Worm (Caenorhabditis elegans) whole organism, L4/young adult: ENCODE results near the gene gst-11.

Experiments used
- W03F9.2 ChIP-seq: fragments of 150-350 bp; optimal IDR thresholded peaks from 2 replicates; lab custom pipeline; 2014; ENCODE audit warnings: missing biosample characterization, missing genetic modification characterization
- dao-5 ChIP-seq: sonication (generic microtip); optimal IDR thresholded peaks from 2 replicates; lab custom pipeline; 2016; ENCODE audit warnings: missing genotype, missing genetic modification characterization, moderate library complexity, missing compliant biosample characterization
- him-1 ChIP-seq: sonication (generic microtip); optimal IDR thresholded peaks from 2 replicates; lab custom pipeline; 2016; ENCODE audit warnings: missing genotype, missing genetic modification reagents, missing genetic modification characterization, missing compliant biosample characterization

The gst-11 gene

DNA sequence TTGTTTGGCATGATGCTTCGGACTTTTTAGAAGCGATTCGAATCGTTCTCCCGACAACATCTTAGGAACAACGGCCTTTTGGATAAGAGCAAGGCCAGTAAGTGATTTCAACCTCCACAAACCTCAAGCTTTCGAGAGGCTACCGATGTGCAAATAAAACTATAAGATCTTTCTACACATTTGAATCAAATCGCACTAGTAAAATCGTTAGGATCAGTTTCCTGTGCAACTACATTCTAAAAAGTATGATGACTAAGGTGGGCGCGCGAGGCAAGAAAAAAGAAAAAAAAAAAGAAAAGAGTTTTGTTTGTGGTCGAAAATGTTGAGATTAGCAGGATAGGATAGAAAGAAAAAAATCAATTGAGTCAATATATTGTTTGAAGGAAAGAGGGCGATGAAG is 11.2 kb upstream of the gst-11 start, which contains the start of gene tmem-24:
Gene tmem-24 (minus strand): TSS at position 101 of the 400 bp plus-strand sequence.
- TF ChIP-seq dao-5 (tag; lab: Kevin White, UChicago) (no peak), him-1 (tag; lab: Kevin White, UChicago) (no peak), W03F9.2 (tag; lab: Kevin White, UChicago) (no peak)

DNA sequence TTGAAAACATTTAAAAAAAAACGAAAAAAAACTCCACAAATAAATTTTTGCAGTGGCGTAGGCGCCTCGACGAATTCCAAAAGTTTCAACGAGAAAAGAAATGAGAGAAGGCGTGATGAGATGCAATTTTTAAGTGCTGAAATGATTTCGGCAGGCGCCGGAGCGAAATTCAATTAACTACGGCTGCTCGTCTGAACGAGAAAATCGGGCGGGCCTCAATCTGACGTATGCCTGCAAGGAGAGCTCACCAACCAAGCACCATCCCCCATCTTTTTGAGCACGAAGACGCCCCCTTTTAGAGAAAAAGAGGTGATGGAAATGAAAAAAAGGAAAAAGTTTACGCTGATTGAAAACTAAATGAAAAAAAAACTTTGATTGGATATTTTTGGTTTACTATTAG is 1.2 kb upstream of the gst-11 start:
- TF ChIP-seq W03F9.2 (tag; lab: Kevin White, UChicago) (no peak), dao-5 (tag; lab: Kevin White, UChicago) (no peak)

ce11 chrX:3631550-3631949 is 2.0 kb downstream of the gst-11 start:
- TF ChIP-seq him-1 (tag; lab: Kevin White, UChicago), result no peak
- no peak for TF ChIP-seq dao-5 (tag; lab: Kevin White, UChicago)
- no peak for TF ChIP-seq W03F9.2 (tag; lab: Kevin White, UChicago)

DNA sequence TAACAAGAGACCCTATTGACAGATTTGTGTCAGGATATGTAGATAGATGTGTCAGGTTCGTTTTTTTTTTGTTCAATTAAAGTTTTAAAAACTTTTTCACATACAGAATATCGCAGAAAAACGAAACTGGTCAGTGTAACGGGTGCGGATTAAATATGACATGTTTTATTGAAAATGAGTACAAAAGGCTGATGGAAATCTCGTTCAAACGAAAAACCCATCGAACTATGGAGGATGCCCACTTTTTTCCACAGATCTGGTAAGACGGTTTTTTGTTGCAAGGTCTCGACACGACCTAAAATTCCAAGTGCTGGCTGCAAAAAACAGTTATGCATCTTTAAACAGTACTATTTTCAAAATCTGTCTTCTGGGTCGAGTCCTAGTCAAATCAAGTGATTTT is 3.5 kb downstream of the gst-11 start:
- TF ChIP-seq him-1 (tag; lab: Kevin White, UChicago) (no peak), dao-5 (tag; lab: Kevin White, UChicago) (no peak)

- TF ChIP-seq him-1 (tag; lab: Kevin White, UChicago), result no peak
- no peak for TF ChIP-seq dao-5 (tag; lab: Kevin White, UChicago)
- TF ChIP-seq W03F9.2 (tag; lab: Kevin White, UChicago), result no peak
Measured at ce11 chrX:3628016-3628415, 5.5 kb downstream of the gst-11 start, which contains the start of gene vep-2. Gene vep-2, plus strand, starts transcription at chrX:3628316.

DNA sequence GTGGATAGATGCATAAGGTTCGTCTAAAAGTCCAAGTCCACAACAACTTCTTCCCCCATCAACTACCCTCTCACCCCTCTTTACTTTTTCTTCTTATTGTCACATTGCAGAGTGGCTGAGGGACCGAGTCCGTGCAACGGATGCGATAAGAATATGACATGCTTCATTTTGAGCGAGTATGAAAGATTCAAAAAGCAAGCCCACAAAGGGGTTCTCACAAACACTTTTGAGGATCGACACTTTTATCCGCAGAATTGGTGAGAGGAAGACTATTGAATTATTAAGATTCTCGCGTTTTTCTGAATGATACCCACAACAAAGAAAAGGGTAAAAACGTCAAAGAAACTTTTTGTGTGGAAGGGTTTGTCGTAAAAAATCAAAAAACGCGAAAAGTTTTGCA is 8.0 kb downstream of the gst-11 start:
- TF ChIP-seq W03F9.2 (tag; lab: Kevin White, UChicago), result no peak
- TF ChIP-seq dao-5 (tag; lab: Kevin White, UChicago), result no peak
- no peak for TF ChIP-seq him-1 (tag; lab: Kevin White, UChicago)

ce11 chrX:3623162-3623561 is 10.4 kb downstream of the gst-11 start, which contains the start of gene C18B2.2:
Gene C18B2.2, plus strand, starts transcription at chrX:3623462.
- TF ChIP-seq dao-5 (tag; lab: Kevin White, UChicago), result no peak
- no peak for TF ChIP-seq W03F9.2 (tag; lab: Kevin White, UChicago)

DNA sequence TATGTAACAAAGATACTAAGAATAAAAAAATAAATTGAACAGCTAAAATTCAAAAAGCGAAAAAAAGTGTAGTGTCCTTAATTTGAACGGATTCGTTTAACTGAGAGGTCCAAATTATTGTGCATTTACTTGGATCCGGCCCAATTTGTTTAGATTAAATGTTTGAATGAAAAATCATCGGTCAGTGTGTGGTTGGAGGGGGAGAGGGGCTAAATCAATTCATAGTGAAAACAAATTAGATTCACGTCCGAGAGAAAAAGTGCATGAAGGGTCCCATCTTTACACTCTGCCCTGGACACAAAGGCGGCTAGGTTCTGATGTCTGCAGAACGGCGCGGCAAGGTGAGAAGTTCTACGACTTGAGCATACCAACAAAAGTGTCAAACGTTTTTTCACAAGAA is 14.7 kb downstream of the gst-11 start:
- TF ChIP-seq W03F9.2 (tag; lab: Kevin White, UChicago) (no peak), dao-5 (tag; lab: Kevin White, UChicago) (no peak), him-1 (tag; lab: Kevin White, UChicago) (no peak)

DNA sequence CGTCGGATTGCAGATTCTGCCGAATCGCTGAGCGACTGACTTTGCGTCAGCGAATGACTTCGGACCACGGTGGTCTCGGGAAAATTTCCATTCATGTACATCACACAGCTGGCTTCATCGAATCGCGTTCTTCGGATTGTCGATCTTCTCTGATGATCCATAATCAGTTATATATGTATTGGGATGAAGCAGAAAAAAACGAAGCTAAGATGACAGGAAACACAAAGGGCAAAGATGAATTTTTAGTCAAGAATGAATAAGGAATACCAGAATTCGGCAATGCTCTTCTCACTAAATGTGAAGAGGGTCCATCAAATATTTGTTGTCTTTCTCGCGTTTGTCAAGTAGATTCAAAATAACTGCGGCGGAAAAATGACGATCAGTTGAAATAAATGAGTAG is 16.3 kb downstream of the gst-11 start, which contains the start of gene del-9:
Gene del-9 (minus strand): TSS at position 101 of the 400 bp plus-strand sequence.
- no peak for TF ChIP-seq W03F9.2 (tag; lab: Kevin White, UChicago)
- TF ChIP-seq him-1 (tag; lab: Kevin White, UChicago), result no peak
- TF ChIP-seq dao-5 (tag; lab: Kevin White, UChicago), result no peak

ce11 chrX:3613665-3614064 is 19.9 kb downstream of the gst-11 start:
- no peak for TF ChIP-seq dao-5 (tag; lab: Kevin White, UChicago)
- TF ChIP-seq W03F9.2 (tag; lab: Kevin White, UChicago), result no peak
- no peak for TF ChIP-seq him-1 (tag; lab: Kevin White, UChicago)

- TF ChIP-seq W03F9.2 (tag; lab: Kevin White, UChicago) (no peak), dao-5 (tag; lab: Kevin White, UChicago) (no peak)
Measured at ce11 chrX:3611740-3612139, 21.8 kb downstream of the gst-11 start.

DNA sequence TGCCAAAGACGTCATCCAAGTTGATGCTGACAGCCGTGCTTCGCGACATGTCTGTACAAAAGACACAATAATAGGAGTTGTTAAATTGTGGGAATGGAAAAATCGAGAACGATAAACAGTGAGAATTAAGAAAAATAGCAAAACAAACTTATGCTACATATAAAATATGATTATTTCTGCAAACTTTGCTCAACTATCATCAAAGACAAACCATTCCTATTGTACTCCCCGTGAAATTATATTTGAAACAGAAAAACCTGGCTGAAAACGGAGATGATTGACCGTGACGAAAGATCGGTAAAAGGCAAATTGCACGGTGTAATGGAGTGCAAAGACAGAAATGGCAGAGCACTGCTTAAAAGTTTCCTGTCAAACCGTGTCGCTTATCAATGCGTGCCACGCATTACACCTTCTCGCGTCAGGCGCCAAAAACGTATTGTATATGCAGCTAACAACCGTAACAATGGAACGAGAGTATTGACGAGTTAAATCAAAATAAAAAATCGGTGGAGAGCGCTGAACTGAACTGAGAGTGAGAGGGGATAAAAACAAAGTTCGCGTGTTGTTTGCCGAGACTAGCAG is 22.4 kb downstream of the gst-11 start, which contains the start of gene C18B2.5:
Gene C18B2.5 (minus strand): TSS at position 51 of the 582 bp plus-strand sequence.
- TF ChIP-seq dao-5 (tag; lab: Kevin White, UChicago), result no peak
- no peak for TF ChIP-seq him-1 (tag; lab: Kevin White, UChicago)

ce11 chrX:3610442-3610841 is 23.1 kb downstream of the gst-11 start:
- TF ChIP-seq him-1 (tag; lab: Kevin White, UChicago) (no peak), dao-5 (tag; lab: Kevin White, UChicago) (no peak), W03F9.2 (tag; lab: Kevin White, UChicago) (no peak)

DNA sequence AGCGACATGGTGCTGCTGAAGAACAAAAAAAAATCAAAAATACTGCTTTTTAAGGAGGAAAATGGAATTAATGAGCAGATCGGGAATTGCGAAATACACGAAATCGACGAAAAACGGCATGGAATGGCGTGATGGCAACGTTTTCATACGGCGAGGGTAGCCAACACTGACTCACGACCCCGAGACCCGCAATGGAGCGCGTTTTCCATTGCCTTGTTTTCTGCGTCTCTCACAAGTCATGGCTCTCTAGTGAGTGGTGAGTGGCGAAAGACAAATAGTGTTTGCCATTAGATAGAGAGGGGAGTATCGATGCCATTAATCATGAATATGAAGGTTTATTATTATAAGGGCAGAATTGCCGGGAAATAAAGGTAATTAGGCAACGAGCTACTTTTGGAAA is 27.8 kb downstream of the gst-11 start, which contains the start of gene C18B2.4:
Gene C18B2.4 (minus strand): TSS at position 15 of the 400 bp plus-strand sequence.
- TF ChIP-seq dao-5 (tag; lab: Kevin White, UChicago) (no peak), W03F9.2 (tag; lab: Kevin White, UChicago) (peak; percentile 41)
